Fruit fly (Drosophila melanogaster) whole organism, embryonic: ENCODE data around the gene mib2.

Experiments
- CG1024 ChIP-seq: fragments of 200-800 bp; sonication (Bioruptor generic); IDR thresholded peaks from 2 replicates; pipeline ENCODE4 v1.3.6; 2022; ENCODE audit warnings: missing biosample characterization, missing genetic modification characterization
- CG10267 ChIP-seq: fragments of 200-800 bp; sonication (Bioruptor generic); optimal IDR thresholded peaks from 2 replicates; lab custom pipeline; 2018; ENCODE audit warnings: missing biosample characterization, mild to moderate bottlenecking, missing genetic modification characterization, moderate library complexity
- CG11398 ChIP-seq: fragments of 200-800 bp; sonication (Bioruptor generic); optimal IDR thresholded peaks from 2 replicates; lab custom pipeline; 2016; ENCODE audit warnings: missing biosample characterization, missing genetic modification characterization
- CG12659 ChIP-seq: fragments of 200-800 bp; sonication (Bioruptor generic); optimal IDR thresholded peaks from 3 replicates; lab custom pipeline; 2017; ENCODE audit warnings: mild to moderate bottlenecking, missing biosample characterization, missing genetic modification reagents, missing genetic modification characterization
- CG13894 ChIP-seq: fragments of 200-800 bp; sonication (Bioruptor generic); optimal IDR thresholded peaks from 3 replicates; lab custom pipeline; 2018; ENCODE audit warnings: missing biosample characterization, mild to moderate bottlenecking, missing genetic modification characterization, moderate library complexity
- CG14441 ChIP-seq: fragments of 200-800 bp; sonication (Bioruptor generic); IDR thresholded peaks from 2 replicates; pipeline ENCODE4 v1.3.6; 2022; ENCODE audit warnings: missing biosample characterization, missing genetic modification characterization
- CG15011 ChIP-seq: fragments of 200-800 bp; sonication (Bioruptor generic); optimal IDR thresholded peaks from 3 replicates; lab custom pipeline; 2018; ENCODE audit warnings: missing biosample characterization, mild to moderate bottlenecking, missing genetic modification characterization
- CG15514 ChIP-seq: fragments of 200-800 bp; sonication (Bioruptor generic); optimal IDR thresholded peaks from 3 replicates; lab custom pipeline; 2017; ENCODE audit warnings: missing biosample characterization, missing genetic modification characterization, mild to moderate bottlenecking, moderate library complexity, missing genetic modification reagents
- CG15696 ChIP-seq: fragments of 200-800 bp; sonication (Bioruptor generic); optimal IDR thresholded peaks from 2 replicates; lab custom pipeline; 2019; ENCODE audit warnings: missing biosample characterization, mild to moderate bottlenecking, missing genetic modification characterization, moderate library complexity
- CG16813 ChIP-seq: fragments of 200-800 bp; sonication (Bioruptor generic); IDR thresholded peaks from 3 replicates; pipeline ENCODE4 v1.3.6; 2022; ENCODE audit warnings: missing biosample characterization, missing genetic modification characterization; ENCODE audit not compliant: partially characterized antibody
- CG17328 ChIP-seq: fragments of 200-800 bp; sonication (Bioruptor generic); IDR thresholded peaks from 2 replicates; pipeline ENCODE4 v1.3.6; 2022; ENCODE audit warnings: missing biosample characterization, missing genetic modification characterization
- CG2116 ChIP-seq: fragments of 200-800 bp; sonication (Bioruptor generic); optimal IDR thresholded peaks from 3 replicates; lab custom pipeline; 2018; ENCODE audit warnings: missing biosample characterization, mild to moderate bottlenecking, missing genetic modification characterization
- CG2712 ChIP-seq: fragments of 200-800 bp; optimal IDR thresholded peaks from 3 replicates; lab custom pipeline; 2019; ENCODE audit warnings: missing biosample characterization, mild to moderate bottlenecking, missing genetic modification characterization, moderate library complexity
- CG2889 ChIP-seq: fragments of 200-800 bp; sonication (Bioruptor generic); IDR thresholded peaks from 3 replicates; pipeline ENCODE4 v1.3.6; 2022; ENCODE audit warnings: missing biosample characterization, missing genetic modification characterization
- CG33213 ChIP-seq: fragments of 200-800 bp; sonication (Bioruptor generic); optimal IDR thresholded peaks from 3 replicates; lab custom pipeline; 2016; ENCODE audit warnings: missing biosample characterization, missing genetic modification characterization
- CG34422 ChIP-seq: fragments of 200-800 bp; sonication (Bioruptor generic); IDR thresholded peaks from 3 replicates; pipeline ENCODE4 v1.3.6; 2022; ENCODE audit warnings: missing biosample characterization, missing genetic modification characterization
- CG8281 ChIP-seq: fragments of 200-800 bp; sonication (Bioruptor generic); optimal IDR thresholded peaks from 2 replicates; lab custom pipeline; 2018; ENCODE audit warnings: missing biosample characterization, mild to moderate bottlenecking, missing genetic modification characterization, moderate library complexity
- CG9437 ChIP-seq: fragments of 200-800 bp; sonication (Bioruptor generic); optimal IDR thresholded peaks from 2 replicates; lab custom pipeline; 2018; ENCODE audit warnings: missing biosample characterization, mild to moderate bottlenecking, missing genetic modification characterization
- CG9876 ChIP-seq: fragments of 200-800 bp; sonication (Bioruptor generic); optimal IDR thresholded peaks from 2 replicates; lab custom pipeline; 2016; ENCODE audit warnings: missing biosample characterization, missing genetic modification characterization
- CrebB ChIP-seq: fragments of 200-800 bp; sonication (Bioruptor generic); optimal IDR thresholded peaks from 3 replicates; lab custom pipeline; 2018; ENCODE audit warnings: missing biosample characterization, mild to moderate bottlenecking, missing genetic modification characterization
- D19A ChIP-seq: fragments of 200-800 bp; optimal IDR thresholded peaks from 3 replicates; lab custom pipeline; 2019; ENCODE audit warnings: missing biosample characterization, mild to moderate bottlenecking, missing genetic modification characterization, moderate library complexity
- Dip2 ChIP-seq: fragments of 200-800 bp; sonication (Bioruptor generic); IDR thresholded peaks from 2 replicates; pipeline ENCODE4 v1.3.6; 2022; ENCODE audit warnings: missing biosample characterization, missing genetic modification characterization
- Dip3 ChIP-seq: fragments of 200-800 bp; sonication (Bioruptor generic); optimal IDR thresholded peaks from 3 replicates; lab custom pipeline; 2016; ENCODE audit warnings: missing biosample characterization, missing genetic modification characterization
- Fer1 ChIP-seq: fragments of 200-800 bp; sonication (Bioruptor generic); optimal IDR thresholded peaks from 2 replicates; lab custom pipeline; 2017; ENCODE audit warnings: missing biosample characterization, mild to moderate bottlenecking, missing genetic modification characterization
- Fer3 ChIP-seq: fragments of 200-800 bp; sonication (Bioruptor generic); optimal IDR thresholded peaks from 2 replicates; lab custom pipeline; 2018; ENCODE audit warnings: missing biosample characterization, mild to moderate bottlenecking, missing genetic modification characterization, moderate library complexity
- HLH3B ChIP-seq: fragments of 200-800 bp; sonication (Bioruptor generic); IDR thresholded peaks from 2 replicates; pipeline ENCODE4 v1.3.6; 2022; ENCODE audit warnings: missing biosample characterization, missing genetic modification characterization
- Hr78 ChIP-seq, 2 experiments: fragments of 200-800 bp in 1 of 2; fragments of >200 bp in 1 of 2; sonication (Bioruptor generic) in 1 of 2; optimal IDR thresholded peaks; 2 replicates each; lab custom pipeline; 2017 to 2019; ENCODE audit warnings: missing biosample characterization in 2 of 2, missing genetic modification characterization in 2 of 2, mild to moderate bottlenecking in 1 of 2, moderate library complexity in 1 of 2
- Lim3 ChIP-seq: fragments of 200-800 bp; sonication (Bioruptor generic); IDR thresholded peaks from 2 replicates; pipeline ENCODE4 v1.3.6; 2022; ENCODE audit warnings: missing biosample characterization, missing genetic modification characterization
- Lpt ChIP-seq: fragments of >200 bp; optimal IDR thresholded peaks from 2 replicates; lab custom pipeline; 2018; ENCODE audit warnings: missing biosample characterization, missing genetic modification characterization
- Max ChIP-seq: fragments of 200-800 bp; sonication (Bioruptor generic); optimal IDR thresholded peaks from 2 replicates; lab custom pipeline; 2016; ENCODE audit warnings: missing biosample characterization, mild to moderate bottlenecking, missing genetic modification characterization
- Mes4 ChIP-seq: fragments of 200-800 bp; sonication (Bioruptor generic); optimal IDR thresholded peaks from 2 replicates; lab custom pipeline; 2016; ENCODE audit warnings: missing biosample characterization, missing genetic modification characterization
- Opbp ChIP-seq: fragments of 200-800 bp; sonication (Bioruptor generic); IDR thresholded peaks from 3 replicates; pipeline ENCODE4 v1.3.6; 2022; ENCODE audit warnings: missing biosample characterization, missing genetic modification characterization; ENCODE audit not compliant: partially characterized antibody
- Sry-β ChIP-seq: fragments of 200-800 bp; sonication (Bioruptor generic); optimal IDR thresholded peaks from 2 replicates; lab custom pipeline; 2018; ENCODE audit warnings: missing biosample characterization, mild to moderate bottlenecking, missing genetic modification characterization, moderate library complexity
- ci ChIP-seq: fragments of 200-800 bp; sonication (Bioruptor generic); IDR thresholded peaks from 3 replicates; pipeline ENCODE4 v1.3.6; 2022; ENCODE audit warnings: missing biosample characterization, missing genetic modification characterization
- dati ChIP-seq: fragments of 200-800 bp; sonication (Bioruptor generic); IDR thresholded peaks from 2 replicates; pipeline ENCODE4 v1.3.6; 2022; ENCODE audit warnings: missing biosample characterization, missing genetic modification characterization
- dmrt11E ChIP-seq: fragments of 200-800 bp; sonication (Bioruptor generic); optimal IDR thresholded peaks from 3 replicates; lab custom pipeline; 2018; ENCODE audit warnings: missing biosample characterization, mild to moderate bottlenecking, missing genetic modification characterization, moderate library complexity
- dmrt99B ChIP-seq: fragments of 200-800 bp; sonication (Bioruptor generic); optimal IDR thresholded peaks from 2 replicates; lab custom pipeline; 2018; ENCODE audit warnings: missing biosample characterization, mild to moderate bottlenecking, missing genetic modification characterization, moderate library complexity
- fd64A ChIP-seq: fragments of 200-800 bp; sonication (Bioruptor generic); optimal IDR thresholded peaks from 3 replicates; lab custom pipeline; 2018; ENCODE audit warnings: missing biosample characterization, mild to moderate bottlenecking, missing genetic modification characterization
- gce ChIP-seq: fragments of 200-800 bp; sonication (Bioruptor generic); IDR thresholded peaks from 3 replicates; pipeline ENCODE4 v1.3.6; 2022; ENCODE audit warnings: missing biosample characterization, missing genetic modification characterization
- gsb ChIP-seq: fragments of 200-800 bp; sonication (Bioruptor generic); IDR thresholded peaks from 2 replicates; pipeline ENCODE4 v1.3.6; 2022; ENCODE audit warnings: missing biosample characterization, missing genetic modification characterization
- h ChIP-seq: fragments of >200 bp; optimal IDR thresholded peaks from 2 replicates; lab custom pipeline; 2017
- kni ChIP-seq: fragments of 200-800 bp; sonication (Bioruptor generic); optimal IDR thresholded peaks from 3 replicates; lab custom pipeline; 2017; ENCODE audit warnings: mild to moderate bottlenecking, missing biosample characterization, missing genetic modification reagents, missing genetic modification characterization
- nau ChIP-seq: fragments of 200-800 bp; sonication (Bioruptor generic); optimal IDR thresholded peaks from 3 replicates; lab custom pipeline; 2017; ENCODE audit warnings: missing biosample characterization, mild to moderate bottlenecking, missing genetic modification characterization, missing genetic modification reagents
- odd ChIP-seq: fragments of 200-800 bp; sonication (Bioruptor generic); optimal IDR thresholded peaks from 2 replicates; lab custom pipeline; 2017; ENCODE audit warnings: missing biosample characterization, mild to moderate bottlenecking, missing genetic modification characterization
- pita ChIP-seq: fragments of 200-800 bp; sonication (Bioruptor generic); optimal IDR thresholded peaks from 2 replicates; lab custom pipeline; 2017; ENCODE audit warnings: missing biosample characterization, mild to moderate bottlenecking, missing genetic modification characterization
- repo ChIP-seq: fragments of 200-800 bp; sonication (Bioruptor generic); optimal IDR thresholded peaks from 2 replicates; lab custom pipeline; 2016; ENCODE audit warnings: missing biosample characterization, missing genetic modification characterization
- rib ChIP-seq: fragments of 200-800 bp; sonication (Bioruptor generic); IDR thresholded peaks from 2 replicates; pipeline ENCODE4 v1.3.6; 2022; ENCODE audit warnings: missing biosample characterization, missing genetic modification characterization
- row ChIP-seq: fragments of 200-800 bp; sonication (Bioruptor generic); IDR thresholded peaks from 3 replicates; pipeline ENCODE4 v1.3.6; 2022; ENCODE audit warnings: missing biosample characterization, missing genetic modification characterization
- run ChIP-seq: fragments of 200-800 bp; sonication (Bioruptor generic); optimal IDR thresholded peaks from 3 replicates; lab custom pipeline; 2018; ENCODE audit warnings: missing biosample characterization, mild to moderate bottlenecking, missing genetic modification characterization
- vvl ChIP-seq: fragments of 200-800 bp; sonication (Bioruptor generic); IDR thresholded peaks from 2 replicates; pipeline ENCODE4 v1.3.6; 2022; ENCODE audit warnings: missing biosample characterization, missing genetic modification characterization

The mib2 gene

dm6 chr2L:19026491-19027197 lies 7.6 kb upstream of the mib2 start (continued):
- TF ChIP-seq dmrt11E (tag; lab: Kevin White, UChicago) (no peak), CG8281 (tag; lab: Kevin White, UChicago) (no peak), Lim3 (GFP tag; lab: Robert Waterston, UW) (no peak), h (lab: Kevin White, UChicago) (no peak), Fer3 (tag; lab: Kevin White, UChicago) (peak; percentile 32), dmrt99B (tag; lab: Kevin White, UChicago) (peak; percentile 81), CG9437 (GFP tag; lab: Kevin White, UChicago) (peak; percentile 38), Lpt (GFP tag; lab: Kevin White, UChicago) (no peak), repo (GFP tag; lab: Kevin White, UChicago) (no peak), rib (GFP tag; lab: Robert Waterston, UW) (no peak), Sry-β (GFP tag; lab: Kevin White, UChicago) (no peak), dati (no peak), gsb (GFP tag; lab: Robert Waterston, UW) (no peak), run (tag; lab: Kevin White, UChicago) (peak; percentile 5), CG13894 (tag; lab: Kevin White, UChicago) (peak; percentile 58), CG15011 (GFP tag; lab: Kevin White, UChicago) (peak; percentile 46), Max (GFP tag; lab: Kevin White, UChicago) (no peak), D19A (tag; lab: Kevin White, UChicago) (peak; percentile 41), CG15696 (no peak), CG15514 (GFP tag; lab: Kevin White, UChicago) (peak; percentile 43), ci (GFP tag; lab: Robert Waterston, UW) (no peak), CG2116 (no peak), CG33213 (GFP tag; lab: Kevin White, UChicago) (no peak), HLH3B (GFP tag; lab: Robert Waterston, UW) (peak; percentile 48; the same call in 1 of the 2 replicates), kni (GFP tag; lab: Kevin White, UChicago) (no peak), Mes4 (GFP tag; lab: Kevin White, UChicago) (no peak), CG34422 (GFP tag; lab: Robert Waterston, UW) (0 out of 3 replicates have a peak, but pooled peaks have one; percentile 39), pita (GFP tag; lab: Kevin White, UChicago) (no peak), CG16813 (GFP tag; lab: Robert Waterston, UW) (no peak), CG9876 (GFP tag; lab: Kevin White, UChicago) (no peak), Fer1 (GFP tag; lab: Kevin White, UChicago) (peak; percentile 89), Dip2 (GFP tag; lab: Robert Waterston, UW) (no peak), Opbp (GFP tag; lab: Robert Waterston, UW) (no peak), nau (GFP tag; lab: Kevin White, UChicago) (peak; percentile 45), CG10267 (peak; percentile 40), CG11398 (GFP tag; lab: Kevin White, UChicago) (no peak), CG2712 (tag; lab: Kevin White, UChicago) (peak; percentile 55), CG17328 (GFP tag; lab: Robert Waterston, UW) (no peak), odd (GFP tag; lab: Kevin White, UChicago) (peak; percentile 35), CG1024 (GFP tag; lab: Robert Waterston, UW) (no peak), CG14441 (GFP tag; lab: Robert Waterston, UW) (0 out of 2 replicates have a peak, but pooled peaks have one; percentile 18), Dip3 (GFP tag; lab: Kevin White, UChicago) (peak; percentile 0), CrebB (tag; lab: Kevin White, UChicago) (peak; percentile 16), CG12659 (GFP tag; lab: Kevin White, UChicago) (peak; percentile 44), vvl (no peak), Hr78 (GFP tag; optimal IDR thresholded peaks at IDR 0.05; lab: Kevin White, UChicago) (no peak), CG2889 (GFP tag; lab: Robert Waterston, UW) (no peak), gce (no peak), row (GFP tag; lab: Robert Waterston, UW) (peak; percentile 76), fd64A (GFP tag; lab: Kevin White, UChicago) (no peak)
